Fruit fly (Drosophila melanogaster) whole organism, embryonic: ENCODE measurements around the gene CG31141.

ENCODE experiments used
- Asciz ChIP-seq: fragments of 200-800 bp; sonication (Bioruptor generic); optimal IDR thresholded peaks from 2 replicates; lab custom pipeline; 2017; ENCODE audit warnings: missing biosample characterization, mild to moderate bottlenecking, missing genetic modification characterization, missing genetic modification reagents
- BtbVII ChIP-seq: fragments of 200-800 bp; sonication (Bioruptor generic); optimal IDR thresholded peaks from 3 replicates; lab custom pipeline; 2017; ENCODE audit warnings: missing biosample characterization, mild to moderate bottlenecking, missing genetic modification characterization
- CG10321 ChIP-seq: fragments of 200-800 bp; sonication (Bioruptor generic); IDR thresholded peaks from 2 replicates; pipeline ENCODE4 v1.3.6; 2022; ENCODE audit warnings: missing biosample characterization, missing genetic modification characterization
- CG13296 ChIP-seq: fragments of 200-800 bp; sonication (Bioruptor generic); optimal IDR thresholded peaks from 3 replicates; lab custom pipeline; 2018; ENCODE audit warnings: missing biosample characterization, mild to moderate bottlenecking, missing genetic modification characterization
- CG14014 ChIP-seq: fragments of 200-800 bp; sonication (Bioruptor generic); IDR thresholded peaks from 2 replicates; pipeline ENCODE4 v1.3.6; 2022; ENCODE audit warnings: missing biosample characterization, missing genetic modification characterization
- CG14667 ChIP-seq: fragments of 200-800 bp; sonication (Bioruptor generic); IDR thresholded peaks from 2 replicates; pipeline ENCODE4 v1.3.6; 2022; ENCODE audit warnings: missing biosample characterization, missing genetic modification characterization
- CG15601 ChIP-seq: fragments of 200-800 bp; sonication (Bioruptor generic); optimal IDR thresholded peaks from 3 replicates; lab custom pipeline; 2019; ENCODE audit warnings: missing biosample characterization, mild to moderate bottlenecking, missing genetic modification characterization, moderate library complexity
- CG17612 ChIP-seq: fragments of 200-800 bp; sonication (Bioruptor generic); IDR thresholded peaks from 2 replicates; pipeline ENCODE4 v1.3.6; 2022; ENCODE audit warnings: missing biosample characterization, missing genetic modification characterization
- CG18476 ChIP-seq: fragments of 200-800 bp; sonication (Bioruptor generic); optimal IDR thresholded peaks from 2 replicates; lab custom pipeline; 2016; ENCODE audit warnings: missing biosample characterization, mild to moderate bottlenecking, missing genetic modification characterization
- CG2678 ChIP-seq: fragments of 200-800 bp; sonication (Bioruptor generic); optimal IDR thresholded peaks from 3 replicates; lab custom pipeline; 2019; ENCODE audit warnings: missing biosample characterization, mild to moderate bottlenecking, missing genetic modification characterization, moderate library complexity
- CG30431 ChIP-seq: fragments of 200-800 bp; sonication (Bioruptor generic); optimal IDR thresholded peaks from 2 replicates; lab custom pipeline; 2017; ENCODE audit warnings: missing biosample characterization, missing genetic modification characterization
- CG3065 ChIP-seq: fragments of 200-800 bp; sonication (Bioruptor generic); optimal IDR thresholded peaks from 2 replicates; lab custom pipeline; 2016; ENCODE audit warnings: missing biosample characterization, missing genetic modification characterization
- CG3407 ChIP-seq: fragments of 200-800 bp; sonication (Bioruptor generic); optimal IDR thresholded peaks from 2 replicates; lab custom pipeline; 2018; ENCODE audit warnings: missing biosample characterization, mild to moderate bottlenecking, missing genetic modification characterization
- CG42726 ChIP-seq: fragments of 200-800 bp; sonication (Bioruptor generic); IDR thresholded peaks from 2 replicates; pipeline ENCODE4 v1.3.6; 2022; ENCODE audit warnings: missing biosample characterization, missing genetic modification characterization; ENCODE audit not compliant: partially characterized antibody
- CG6791 ChIP-seq: fragments of 200-800 bp; sonication (Bioruptor generic); IDR thresholded peaks from 3 replicates; pipeline ENCODE4 v1.3.6; 2022; ENCODE audit warnings: missing biosample characterization, missing genetic modification characterization; ENCODE audit not compliant: partially characterized antibody
- CG7556 ChIP-seq: fragments of 200-800 bp; sonication (Bioruptor generic); optimal IDR thresholded peaks from 2 replicates; lab custom pipeline; 2017; ENCODE audit warnings: missing biosample characterization, mild to moderate bottlenecking, missing genetic modification characterization
- CG8388 ChIP-seq: fragments of 200-800 bp; sonication (Bioruptor generic); optimal IDR thresholded peaks from 2 replicates; lab custom pipeline; 2019; ENCODE audit warnings: missing biosample characterization, mild to moderate bottlenecking, missing genetic modification characterization, moderate library complexity
- CG8944 ChIP-seq: fragments of 200-800 bp; sonication (Bioruptor generic); optimal IDR thresholded peaks from 3 replicates; lab custom pipeline; 2016; ENCODE audit warnings: missing biosample characterization, missing genetic modification characterization
- Camta ChIP-seq: fragments of 200-800 bp; sonication (Bioruptor generic); optimal IDR thresholded peaks from 2 replicates; lab custom pipeline; 2016; ENCODE audit warnings: missing biosample characterization, missing genetic modification characterization
- Dip3 ChIP-seq: fragments of 200-800 bp; sonication (Bioruptor generic); optimal IDR thresholded peaks from 3 replicates; lab custom pipeline; 2016; ENCODE audit warnings: missing biosample characterization, missing genetic modification characterization
- Doc2 ChIP-seq: fragments of 200-800 bp; sonication (Bioruptor generic); IDR thresholded peaks from 2 replicates; pipeline ENCODE4 v1.3.6; 2022; ENCODE audit warnings: missing biosample characterization, missing genetic modification characterization
- Drgx ChIP-seq: fragments of 200-800 bp; sonication (Bioruptor generic); IDR thresholded peaks from 2 replicates; pipeline ENCODE4 v1.3.6; 2022; ENCODE audit warnings: missing biosample characterization, missing genetic modification characterization
- Gsc ChIP-seq: fragments of 200-800 bp; sonication (Bioruptor generic); IDR thresholded peaks from 2 replicates; pipeline ENCODE4 v1.3.6; 2022; ENCODE audit warnings: missing biosample characterization, missing genetic modification characterization
- HLH3B ChIP-seq: fragments of 200-800 bp; sonication (Bioruptor generic); IDR thresholded peaks from 2 replicates; pipeline ENCODE4 v1.3.6; 2022; ENCODE audit warnings: missing biosample characterization, missing genetic modification characterization
- HLHmδ ChIP-seq: fragments of 200-800 bp; sonication (Bioruptor generic); optimal IDR thresholded peaks from 2 replicates; lab custom pipeline; 2018; ENCODE audit warnings: missing biosample characterization, mild to moderate bottlenecking, missing genetic modification characterization, moderate library complexity
- Hmx ChIP-seq: fragments of 200-800 bp; sonication (Bioruptor generic); optimal IDR thresholded peaks from 2 replicates; lab custom pipeline; 2016; ENCODE audit warnings: missing biosample characterization, missing genetic modification characterization
- Hr39 ChIP-seq: fragments of >200 bp; optimal IDR thresholded peaks from 2 replicates; lab custom pipeline; 2017
- Jarid2 ChIP-seq: fragments of 200-800 bp; sonication (Bioruptor generic); optimal IDR thresholded peaks from 3 replicates; lab custom pipeline; 2017; ENCODE audit warnings: mild to moderate bottlenecking, missing biosample characterization, missing genetic modification reagents, missing genetic modification characterization
- Lim3 ChIP-seq: fragments of 200-800 bp; sonication (Bioruptor generic); IDR thresholded peaks from 2 replicates; pipeline ENCODE4 v1.3.6; 2022; ENCODE audit warnings: missing biosample characterization, missing genetic modification characterization
- MBD-R2 ChIP-seq: fragments of 200-800 bp; sonication (Bioruptor generic); IDR thresholded peaks from 2 replicates; pipeline ENCODE4 v1.3.6; 2022; ENCODE audit warnings: missing biosample characterization, missing genetic modification characterization
- Optix ChIP-seq: fragments of 200-800 bp; sonication (Bioruptor generic); IDR thresholded peaks from 3 replicates; pipeline ENCODE4 v1.3.6; 2022; ENCODE audit warnings: missing biosample characterization, missing genetic modification characterization
- Scr ChIP-seq: fragments of 200-800 bp; sonication (Bioruptor generic); IDR thresholded peaks from 2 replicates; pipeline ENCODE4 v1.3.6; 2022; ENCODE audit warnings: missing biosample characterization, missing genetic modification characterization; ENCODE audit not compliant: partially characterized antibody
- Sin3A ChIP-seq: fragments of >200 bp; optimal IDR thresholded peaks from 2 replicates; lab custom pipeline; 2018
- Tbp ChIP-seq: fragments of >200 bp; optimal IDR thresholded peaks from 2 replicates; lab custom pipeline; 2018; ENCODE audit warnings: missing biosample characterization, missing genetic modification characterization
- ac ChIP-seq: fragments of 200-800 bp; sonication (Bioruptor generic); optimal IDR thresholded peaks from 3 replicates; lab custom pipeline; 2017; ENCODE audit warnings: missing biosample characterization, mild to moderate bottlenecking, missing genetic modification characterization
- bbx ChIP-seq: fragments of 200-800 bp; sonication (Bioruptor generic); IDR thresholded peaks from 2 replicates; pipeline ENCODE4 v1.3.6; 2022; ENCODE audit warnings: missing biosample characterization, missing genetic modification characterization; ENCODE audit not compliant: partially characterized antibody
- corto ChIP-seq: fragments of 200-800 bp; sonication (Bioruptor generic); optimal IDR thresholded peaks from 2 replicates; lab custom pipeline; 2016; ENCODE audit warnings: missing biosample characterization, mild to moderate bottlenecking, missing genetic modification characterization, moderate library complexity
- disco-r ChIP-seq: fragments of 200-800 bp; sonication (Bioruptor generic); optimal IDR thresholded peaks from 2 replicates; lab custom pipeline; 2016; ENCODE audit warnings: missing biosample characterization, missing genetic modification characterization
- en ChIP-seq: fragments of 200-800 bp; sonication (Bioruptor generic); optimal IDR thresholded peaks from 2 replicates; lab custom pipeline; 2016; ENCODE audit warnings: missing biosample characterization, missing genetic modification characterization
- gce ChIP-seq: fragments of 200-800 bp; sonication (Bioruptor generic); IDR thresholded peaks from 3 replicates; pipeline ENCODE4 v1.3.6; 2022; ENCODE audit warnings: missing biosample characterization, missing genetic modification characterization
- gt ChIP-seq: fragments of 200-800 bp; sonication (Bioruptor generic); IDR thresholded peaks from 2 replicates; pipeline ENCODE4 v1.3.6; 2022; ENCODE audit warnings: missing biosample characterization, missing genetic modification characterization
- h ChIP-seq: fragments of >200 bp; optimal IDR thresholded peaks from 2 replicates; lab custom pipeline; 2017
- maf-S ChIP-seq: fragments of 200-800 bp; sonication (Bioruptor generic); optimal IDR thresholded peaks from 2 replicates; lab custom pipeline; 2016; ENCODE audit warnings: missing biosample characterization, missing genetic modification characterization
- nau ChIP-seq: fragments of 200-800 bp; sonication (Bioruptor generic); optimal IDR thresholded peaks from 3 replicates; lab custom pipeline; 2017; ENCODE audit warnings: missing biosample characterization, mild to moderate bottlenecking, missing genetic modification characterization, missing genetic modification reagents
- pnt ChIP-seq: fragments of 200-800 bp; sonication (Bioruptor generic); optimal IDR thresholded peaks from 3 replicates; lab custom pipeline; 2016; ENCODE audit warnings: missing biosample characterization, missing genetic modification characterization
- sc ChIP-seq, 3 experiments: fragments of >200 bp in 2 of 3; fragments of 200-800 bp in 1 of 3; sonication (Bioruptor generic) in 1 of 3; optimal IDR thresholded peaks; 2 replicates in 2 of 3; 3 replicates in 1 of 3; lab custom pipeline; 2017; ENCODE audit warnings: mild to moderate bottlenecking in 1 of 3, missing biosample characterization in 1 of 3, missing genetic modification characterization in 1 of 3, missing genetic modification reagents in 1 of 3
- tin ChIP-seq: fragments of 200-800 bp; sonication (Bioruptor generic); optimal IDR thresholded peaks from 3 replicates; lab custom pipeline; 2016; ENCODE audit warnings: missing biosample characterization, missing genetic modification characterization
- tll ChIP-seq, 2 experiments: fragments of 200-800 bp in 1 of 2; fragments of >200 bp in 1 of 2; sonication (Bioruptor generic) in 1 of 2; optimal IDR thresholded peaks; 2 replicates each; lab custom pipeline; 2017 to 2019; ENCODE audit warnings: missing biosample characterization in 2 of 2, missing genetic modification characterization in 2 of 2, mild to moderate bottlenecking in 1 of 2, moderate library complexity in 1 of 2
- tup ChIP-seq: fragments of 200-800 bp; sonication (Bioruptor generic); optimal IDR thresholded peaks from 2 replicates; lab custom pipeline; 2016; ENCODE audit warnings: missing biosample characterization, mild to moderate bottlenecking, missing genetic modification characterization, moderate library complexity
- zen2 ChIP-seq: fragments of 200-800 bp; sonication (Bioruptor generic); IDR thresholded peaks from 3 replicates; pipeline ENCODE4 v1.3.6; 2022; ENCODE audit warnings: missing biosample characterization, missing genetic modification characterization; ENCODE audit not compliant: partially characterized antibody

CG31141 gene

dm6 chr3R:23958091-23958838 lies 35.2 kb downstream of the CG31141 start, which contains the start of the genes GluProRS and AP-1sigma (continued):
- TF ChIP-seq CG7556 (GFP tag; lab: Kevin White, UChicago), result peak; percentile 82
- peak; percentile 59 for TF ChIP-seq CG10321 (GFP tag; lab: Robert Waterston, UW)
- TF ChIP-seq bbx (GFP tag; lab: Robert Waterston, UW), result peak; percentile 85
- TF ChIP-seq Hmx (GFP tag; lab: Kevin White, UChicago), result no peak
- peak; percentile 68 for TF ChIP-seq Asciz (GFP tag; lab: Kevin White, UChicago)
- TF ChIP-seq CG13296 (GFP tag; lab: Kevin White, UChicago), result peak; percentile 84
- peak; percentile 97 for TF ChIP-seq HLH3B (GFP tag; lab: Robert Waterston, UW)
- TF ChIP-seq CG42726, result peak; percentile 91
- TF ChIP-seq CG8388 (GFP tag; lab: Kevin White, UChicago), result peak; percentile 83
- peak; percentile 93 for TF ChIP-seq Gsc (GFP tag; lab: Robert Waterston, UW)
- peak; percentile 73 for TF ChIP-seq Lim3
- peak; percentile 92 for TF ChIP-seq Drgx (GFP tag; lab: Robert Waterston, UW)
- TF ChIP-seq CG17612 (GFP tag; lab: Robert Waterston, UW), result peak; percentile 84
- no peak for TF ChIP-seq sc (optimal IDR thresholded peaks at IDR 0.05; lab: Kevin White, UChicago)
- TF ChIP-seq sc (GFP tag; optimal IDR thresholded peaks at IDR 0.05; lab: Kevin White, UChicago), result peak; percentile 78
- peak; percentile 89 for TF ChIP-seq CG3065 (GFP tag; lab: Kevin White, UChicago)
- peak; percentile 91 for TF ChIP-seq CG18476 (GFP tag; lab: Kevin White, UChicago)
- TF ChIP-seq CG2678 (tag; lab: Kevin White, UChicago), result peak; percentile 89
- TF ChIP-seq Doc2 (GFP tag; lab: Robert Waterston, UW), result peak; percentile 86
- TF ChIP-seq tin (GFP tag; lab: Kevin White, UChicago), result peak; percentile 94
- TF ChIP-seq maf-S, result peak; percentile 82
- peak; percentile 79 for TF ChIP-seq corto (GFP tag; lab: Kevin White, UChicago)
- TF ChIP-seq tup (GFP tag; lab: Kevin White, UChicago), result peak; percentile 82
- TF ChIP-seq Sin3A (lab: Kevin White, UChicago), result peak; percentile 99
- no peak for TF ChIP-seq HLHmδ
- TF ChIP-seq Camta (GFP tag; lab: Kevin White, UChicago), result peak; percentile 80
- TF ChIP-seq gt (GFP tag; lab: Robert Waterston, UW), result peak; percentile 88
- TF ChIP-seq CG14014 (GFP tag; lab: Robert Waterston, UW), result peak; percentile 95
- TF ChIP-seq ac, result peak; percentile 38
- TF ChIP-seq Optix (GFP tag; lab: Robert Waterston, UW), result peak; percentile 91
- peak; percentile 74 for TF ChIP-seq CG15601 (tag; lab: Kevin White, UChicago)
- peak; percentile 83 for TF ChIP-seq CG3407 (GFP tag; lab: Kevin White, UChicago)
- TF ChIP-seq BtbVII, result peak; percentile 39
- peak; percentile 97 for TF ChIP-seq Scr (GFP tag; lab: Robert Waterston, UW)
- TF ChIP-seq Hr39, result no peak
- peak; percentile 97 for TF ChIP-seq CG14667 (GFP tag; lab: Robert Waterston, UW)
- no peak for TF ChIP-seq h (lab: Kevin White, UChicago)
- no peak for TF ChIP-seq Tbp
- TF ChIP-seq Dip3, result peak; percentile 85
- no peak for TF ChIP-seq nau
- TF ChIP-seq disco-r (GFP tag; lab: Kevin White, UChicago), result peak; percentile 42
- peak; percentile 88 for TF ChIP-seq pnt (GFP tag; lab: Kevin White, UChicago)
- peak; percentile 86 for TF ChIP-seq CG8944 (GFP tag; lab: Kevin White, UChicago)
- TF ChIP-seq CG30431 (GFP tag; lab: Kevin White, UChicago), result peak; percentile 88
- peak; percentile 90 for TF ChIP-seq CG6791
- peak; percentile 60 for TF ChIP-seq en (GFP tag; lab: Kevin White, UChicago)
- peak; percentile 72; the same call in 1 of the 3 replicates for TF ChIP-seq zen2 (GFP tag; lab: Robert Waterston, UW)
- peak; percentile 21 to 76 for TF ChIP-seq tll (GFP tag; optimal IDR thresholded peaks at IDR 0.05; lab: Kevin White, UChicago)
- TF ChIP-seq Jarid2 (GFP tag; lab: Kevin White, UChicago), result peak; percentile 58
- TF ChIP-seq gce, result peak; percentile 87
- peak; percentile 95 for TF ChIP-seq MBD-R2 (GFP tag; lab: Robert Waterston, UW)
